Fruit fly (Drosophila melanogaster) whole organism, embryonic: ENCODE results near the gene Cdk5alpha.

ENCODE experiments used
- Ada2b ChIP-seq: fragments of 200-800 bp; sonication (Bioruptor generic); IDR thresholded peaks from 2 replicates; pipeline ENCODE4 v1.3.6; 2022; ENCODE audit warnings: missing biosample characterization, missing genetic modification characterization
- C15 ChIP-seq: fragments of 200-800 bp; sonication (Bioruptor generic); IDR thresholded peaks from 3 replicates; pipeline ENCODE4 v1.3.6; 2022; ENCODE audit warnings: missing biosample characterization, missing genetic modification characterization
- CG10543 ChIP-seq: fragments of 200-800 bp; sonication (Bioruptor generic); optimal IDR thresholded peaks from 3 replicates; lab custom pipeline; 2017; ENCODE audit warnings: missing biosample characterization, mild to moderate bottlenecking, missing genetic modification characterization, moderate library complexity
- CG11456 ChIP-seq: fragments of 200-800 bp; sonication (Bioruptor generic); IDR thresholded peaks from 3 replicates; pipeline ENCODE4 v1.3.6; 2022; ENCODE audit warnings: missing biosample characterization, missing genetic modification characterization
- CG12236 ChIP-seq: fragments of 200-800 bp; sonication (Bioruptor generic); optimal IDR thresholded peaks from 2 replicates; lab custom pipeline; 2016; ENCODE audit warnings: missing biosample characterization, missing genetic modification characterization
- CG13894 ChIP-seq: fragments of 200-800 bp; sonication (Bioruptor generic); optimal IDR thresholded peaks from 3 replicates; lab custom pipeline; 2018; ENCODE audit warnings: missing biosample characterization, mild to moderate bottlenecking, missing genetic modification characterization, moderate library complexity
- CG14050 ChIP-seq: fragments of 200-800 bp; sonication (Bioruptor generic); IDR thresholded peaks from 3 replicates; pipeline ENCODE4 v1.3.6; 2022; ENCODE audit warnings: missing biosample characterization, missing genetic modification characterization
- CG14667 ChIP-seq: fragments of 200-800 bp; sonication (Bioruptor generic); IDR thresholded peaks from 2 replicates; pipeline ENCODE4 v1.3.6; 2022; ENCODE audit warnings: missing biosample characterization, missing genetic modification characterization
- CG1647 ChIP-seq: fragments of 200-800 bp; sonication (Bioruptor generic); optimal IDR thresholded peaks from 3 replicates; lab custom pipeline; 2016; ENCODE audit warnings: missing biosample characterization, missing genetic modification characterization
- CG16779 ChIP-seq: fragments of 200-800 bp; sonication (Bioruptor generic); IDR thresholded peaks from 2 replicates; pipeline ENCODE4 v1.3.6; 2022; ENCODE audit warnings: missing biosample characterization, missing genetic modification characterization
- CG17328 ChIP-seq: fragments of 200-800 bp; sonication (Bioruptor generic); IDR thresholded peaks from 2 replicates; pipeline ENCODE4 v1.3.6; 2022; ENCODE audit warnings: missing biosample characterization, missing genetic modification characterization
- CG17829 ChIP-seq: fragments of 200-800 bp; optimal IDR thresholded peaks from 2 replicates; lab custom pipeline; 2019; ENCODE audit warnings: missing biosample characterization, mild to moderate bottlenecking, missing genetic modification characterization, moderate library complexity
- CG17912 ChIP-seq: fragments of 200-800 bp; sonication (Bioruptor generic); optimal IDR thresholded peaks from 2 replicates; lab custom pipeline; 2018; ENCODE audit warnings: missing biosample characterization, mild to moderate bottlenecking, missing genetic modification characterization
- CG18619 ChIP-seq: fragments of 200-800 bp; sonication (Bioruptor generic); optimal IDR thresholded peaks from 3 replicates; lab custom pipeline; 2017; ENCODE audit warnings: missing biosample characterization, mild to moderate bottlenecking, missing genetic modification characterization
- CG2678 ChIP-seq: fragments of 200-800 bp; sonication (Bioruptor generic); optimal IDR thresholded peaks from 3 replicates; lab custom pipeline; 2019; ENCODE audit warnings: missing biosample characterization, mild to moderate bottlenecking, missing genetic modification characterization, moderate library complexity
- CG30403 ChIP-seq: fragments of 200-800 bp; sonication (Bioruptor generic); optimal IDR thresholded peaks from 3 replicates; lab custom pipeline; 2016; ENCODE audit warnings: missing biosample characterization, missing genetic modification characterization
- CG3065 ChIP-seq: fragments of 200-800 bp; sonication (Bioruptor generic); optimal IDR thresholded peaks from 2 replicates; lab custom pipeline; 2016; ENCODE audit warnings: missing biosample characterization, missing genetic modification characterization
- CG31441 ChIP-seq: fragments of 200-800 bp; sonication (Bioruptor generic); IDR thresholded peaks from 2 replicates; pipeline ENCODE4 v1.3.6; 2022; ENCODE audit warnings: missing biosample characterization, missing genetic modification characterization
- CG3163 ChIP-seq: fragments of 200-800 bp; sonication (Bioruptor generic); optimal IDR thresholded peaks from 3 replicates; lab custom pipeline; 2016; ENCODE audit warnings: missing biosample characterization, missing genetic modification characterization
- CG33213 ChIP-seq: fragments of 200-800 bp; sonication (Bioruptor generic); optimal IDR thresholded peaks from 3 replicates; lab custom pipeline; 2016; ENCODE audit warnings: missing biosample characterization, missing genetic modification characterization
- CG3847 ChIP-seq: fragments of 200-800 bp; sonication (Bioruptor generic); IDR thresholded peaks from 2 replicates; pipeline ENCODE4 v1.3.6; 2022; ENCODE audit warnings: missing biosample characterization, missing genetic modification characterization
- CG4328 ChIP-seq: fragments of 200-800 bp; sonication (Bioruptor generic); optimal IDR thresholded peaks from 3 replicates; lab custom pipeline; 2017; ENCODE audit warnings: missing biosample characterization, missing genetic modification reagents, missing genetic modification characterization
- CG6689 ChIP-seq: fragments of 200-800 bp; sonication (Bioruptor generic); IDR thresholded peaks from 2 replicates; pipeline ENCODE4 v1.3.6; 2022; ENCODE audit warnings: missing biosample characterization, missing genetic modification characterization
- CG6854 ChIP-seq: fragments of 200-800 bp; sonication (Bioruptor generic); optimal IDR thresholded peaks from 3 replicates; lab custom pipeline; 2017; ENCODE audit warnings: missing biosample characterization, mild to moderate bottlenecking, missing genetic modification characterization
- CG7271 ChIP-seq: fragments of 200-800 bp; sonication (Bioruptor generic); optimal IDR thresholded peaks from 2 replicates; lab custom pipeline; 2018; ENCODE audit warnings: missing biosample characterization, mild to moderate bottlenecking, missing genetic modification characterization, moderate library complexity
- CHES-1-like ChIP-seq: fragments of 200-800 bp; sonication (Bioruptor generic); optimal IDR thresholded peaks from 2 replicates; lab custom pipeline; 2016; ENCODE audit warnings: missing biosample characterization, missing genetic modification characterization
- CrebB ChIP-seq: fragments of 200-800 bp; sonication (Bioruptor generic); optimal IDR thresholded peaks from 3 replicates; lab custom pipeline; 2018; ENCODE audit warnings: missing biosample characterization, mild to moderate bottlenecking, missing genetic modification characterization
- HmgZ ChIP-seq: fragments of 200-800 bp; sonication (Bioruptor generic); optimal IDR thresholded peaks from 2 replicates; lab custom pipeline; 2018; ENCODE audit warnings: missing biosample characterization, mild to moderate bottlenecking, missing genetic modification characterization
- MTF-1 ChIP-seq: fragments of 200-800 bp; sonication (Bioruptor generic); optimal IDR thresholded peaks from 2 replicates; lab custom pipeline; 2018; ENCODE audit warnings: missing biosample characterization, mild to moderate bottlenecking, missing genetic modification characterization, borderline replicate concordance
- Max ChIP-seq: fragments of 200-800 bp; sonication (Bioruptor generic); optimal IDR thresholded peaks from 2 replicates; lab custom pipeline; 2016; ENCODE audit warnings: missing biosample characterization, mild to moderate bottlenecking, missing genetic modification characterization
- Ssrp ChIP-seq: fragments of 200-800 bp; sonication (Bioruptor generic); optimal IDR thresholded peaks from 2 replicates; lab custom pipeline; 2018; ENCODE audit warnings: missing biosample characterization, mild to moderate bottlenecking, missing genetic modification characterization, moderate library complexity
- en ChIP-seq: fragments of 200-800 bp; sonication (Bioruptor generic); optimal IDR thresholded peaks from 2 replicates; lab custom pipeline; 2016; ENCODE audit warnings: missing biosample characterization, missing genetic modification characterization
- fd96Cb ChIP-seq: fragments of 200-800 bp; sonication (Bioruptor generic); optimal IDR thresholded peaks from 2 replicates; lab custom pipeline; 2018; ENCODE audit warnings: missing biosample characterization, mild to moderate bottlenecking, missing genetic modification characterization, moderate library complexity
- her ChIP-seq: fragments of 200-800 bp; sonication (Bioruptor generic); optimal IDR thresholded peaks from 2 replicates; lab custom pipeline; 2016; ENCODE audit warnings: missing biosample characterization, missing genetic modification characterization
- jigr1 ChIP-seq: fragments of 200-800 bp; sonication (Bioruptor generic); IDR thresholded peaks from 3 replicates; pipeline ENCODE4 v1.3.6; 2022; ENCODE audit warnings: missing biosample characterization, missing genetic modification characterization
- lmd ChIP-seq: fragments of 200-800 bp; sonication (Bioruptor generic); IDR thresholded peaks from 2 replicates; pipeline ENCODE4 v1.3.6; 2022; ENCODE audit warnings: missing biosample characterization, missing genetic modification characterization
- nau ChIP-seq: fragments of 200-800 bp; sonication (Bioruptor generic); optimal IDR thresholded peaks from 3 replicates; lab custom pipeline; 2017; ENCODE audit warnings: missing biosample characterization, mild to moderate bottlenecking, missing genetic modification characterization, missing genetic modification reagents
- org-1 ChIP-seq: fragments of 200-800 bp; sonication (Bioruptor generic); optimal IDR thresholded peaks from 2 replicates; lab custom pipeline; 2017; ENCODE audit warnings: missing biosample characterization, missing genetic modification characterization
- pan ChIP-seq, 4 experiments: fragments of >200 bp in 3 of 4; fragments of 200-800 bp in 1 of 4; sonication (Bioruptor generic) in 1 of 4; optimal IDR thresholded peaks in 3 of 4; IDR thresholded peaks in 1 of 4; 2 replicates each; pipeline versions ENCODE4 v1.3.6 to Lab custom; 2017 to 2022; ENCODE audit warnings: missing biosample characterization in 2 of 4, missing genetic modification characterization in 2 of 4, mixed read lengths in 1 of 4
- prd ChIP-seq, 3 experiments: fragments of >200 bp in 2 of 3; fragments of 200-800 bp in 1 of 3; sonication (Bioruptor generic) in 1 of 3; optimal IDR thresholded peaks in 2 of 3; IDR thresholded peaks in 1 of 3; 2 replicates in 2 of 3; 3 replicates in 1 of 3; pipeline versions ENCODE4 v1.3.6 to Lab custom; 2017 to 2022; ENCODE audit warnings: missing biosample characterization in 1 of 3, missing genetic modification characterization in 1 of 3
- seq ChIP-seq: fragments of 200-800 bp; sonication (Bioruptor generic); IDR thresholded peaks from 2 replicates; pipeline ENCODE4 v1.3.6; 2022; ENCODE audit warnings: missing biosample characterization, missing genetic modification characterization
- shn ChIP-seq: fragments of 200-800 bp; sonication (Bioruptor generic); optimal IDR thresholded peaks from 3 replicates; lab custom pipeline; 2016; ENCODE audit warnings: missing biosample characterization, missing genetic modification characterization
- slou ChIP-seq: fragments of 200-800 bp; sonication (Bioruptor generic); optimal IDR thresholded peaks from 3 replicates; lab custom pipeline; 2016; ENCODE audit warnings: missing biosample characterization, missing genetic modification characterization
- stc ChIP-seq: fragments of 200-800 bp; sonication (Bioruptor generic); IDR thresholded peaks from 2 replicates; pipeline ENCODE4 v1.3.6; 2022; ENCODE audit warnings: missing biosample characterization, missing genetic modification characterization
- stwl ChIP-seq: fragments of 200-800 bp; sonication (Bioruptor generic); optimal IDR thresholded peaks from 3 replicates; lab custom pipeline; 2018; ENCODE audit warnings: missing biosample characterization, mild to moderate bottlenecking, missing genetic modification characterization, moderate library complexity
- tx ChIP-seq: fragments of 200-800 bp; sonication (Bioruptor generic); optimal IDR thresholded peaks from 2 replicates; lab custom pipeline; 2016; ENCODE audit warnings: missing biosample characterization, missing genetic modification characterization
- vfl ChIP-seq: fragments of 200-800 bp; sonication (Bioruptor generic); optimal IDR thresholded peaks from 2 replicates; lab custom pipeline; 2016; ENCODE audit warnings: missing biosample characterization, missing genetic modification characterization
- vvl ChIP-seq: fragments of 200-800 bp; sonication (Bioruptor generic); IDR thresholded peaks from 2 replicates; pipeline ENCODE4 v1.3.6; 2022; ENCODE audit warnings: missing biosample characterization, missing genetic modification characterization
- wdn ChIP-seq: fragments of 200-800 bp; sonication (Bioruptor generic); IDR thresholded peaks from 2 replicates; pipeline ENCODE4 v1.3.6; 2022; ENCODE audit warnings: missing biosample characterization, missing genetic modification characterization
- zfh2 ChIP-seq: fragments of 200-800 bp; sonication (Bioruptor generic); optimal IDR thresholded peaks from 2 replicates; lab custom pipeline; 2016; ENCODE audit warnings: missing biosample characterization, missing genetic modification characterization

Cdk5alpha gene

dm6 chr2L:10356508-10356907 lies 45.8 kb upstream of the Cdk5alpha start, which contains the start of the genes CtsL4 and ClpP (continued):
- no peak for TF ChIP-seq CG1647 (GFP tag; lab: Kevin White, UChicago)
- TF ChIP-seq jigr1 (GFP tag; lab: Robert Waterston, UW): no peak
- TF ChIP-seq zfh2 (GFP tag; lab: Kevin White, UChicago): peak; percentile 33
- TF ChIP-seq CG16779 (GFP tag; lab: Robert Waterston, UW): no peak
- no peak for TF ChIP-seq en
- TF ChIP-seq prd (optimal IDR thresholded peaks at IDR 0.05; lab: Kevin White, UChicago): no peak
- peak; percentile 67; the same call in 2 of the 3 replicates for TF ChIP-seq prd (GFP tag; IDR thresholded peaks at IDR 0.05; lab: Robert Waterston, UW)
- no peak for TF ChIP-seq CG18619 (GFP tag; lab: Kevin White, UChicago)
- 0 out of 2 replicates have a peak, but pooled peaks have one; percentile 23 for TF ChIP-seq stc (GFP tag; lab: Robert Waterston, UW)
- TF ChIP-seq CG11456 (GFP tag; lab: Robert Waterston, UW): peak; percentile 35; the same call in 1 of the 3 replicates
- peak; percentile 72 for TF ChIP-seq HmgZ (tag; lab: Kevin White, UChicago)
- TF ChIP-seq CG7271 (tag; lab: Kevin White, UChicago): peak; percentile 8
- TF ChIP-seq CG4328 (GFP tag; lab: Kevin White, UChicago): no peak
- TF ChIP-seq CG14050 (GFP tag; lab: Robert Waterston, UW): no peak
- no peak for TF ChIP-seq CG10543 (GFP tag; lab: Kevin White, UChicago)
- peak; percentile 8 for TF ChIP-seq Ssrp
- no peak for TF ChIP-seq CG12236 (GFP tag; lab: Kevin White, UChicago)
- TF ChIP-seq nau (GFP tag; lab: Kevin White, UChicago): no peak
- peak; percentile 85 for TF ChIP-seq CG14667 (GFP tag; lab: Robert Waterston, UW)
- TF ChIP-seq wdn (GFP tag; lab: Robert Waterston, UW): no peak
- no peak for TF ChIP-seq pan (optimal IDR thresholded peaks at IDR 0.05; lab: Kevin White, UChicago)
- TF ChIP-seq pan (GFP tag; optimal IDR thresholded peaks at IDR 0.05 in 1 of 2, IDR thresholded peaks at IDR 0.05 in 1 of 2): peak in 1 of 2 experiments; percentile 64
- peak; percentile 23 for TF ChIP-seq CG17912
- peak; percentile 43 for TF ChIP-seq vfl (GFP tag; lab: Kevin White, UChicago)
- TF ChIP-seq vvl: peak; percentile 74
- TF ChIP-seq Ada2b (GFP tag; lab: Robert Waterston, UW): peak; percentile 37
- 0 out of 2 replicates have a peak, but pooled peaks have one; percentile 27 for TF ChIP-seq CG17328 (GFP tag; lab: Robert Waterston, UW)
- no peak for TF ChIP-seq seq (GFP tag; lab: Robert Waterston, UW)
- TF ChIP-seq CHES-1-like (GFP tag; lab: Kevin White, UChicago): peak; percentile 46
- TF ChIP-seq org-1: no peak
- TF ChIP-seq CG3163 (GFP tag; lab: Kevin White, UChicago): no peak
- TF ChIP-seq CG6854: no peak
- peak; percentile 37 for TF ChIP-seq fd96Cb (tag; lab: Kevin White, UChicago)
- peak; percentile 32 for TF ChIP-seq her (GFP tag; lab: Kevin White, UChicago)
- TF ChIP-seq CG3065 (GFP tag; lab: Kevin White, UChicago): no peak
- peak; percentile 15 for TF ChIP-seq CG33213 (GFP tag; lab: Kevin White, UChicago)
- TF ChIP-seq CG31441 (GFP tag; lab: Robert Waterston, UW): no peak
- peak; percentile 36; the same call in 1 of the 2 replicates for TF ChIP-seq CG3847 (GFP tag; lab: Robert Waterston, UW)
- no peak for TF ChIP-seq CG13894 (tag; lab: Kevin White, UChicago)
- peak; percentile 20 for TF ChIP-seq Max
- peak; percentile 66 for TF ChIP-seq CG17829 (tag; lab: Kevin White, UChicago)
- peak; percentile 35 for TF ChIP-seq shn (GFP tag; lab: Kevin White, UChicago)
- TF ChIP-seq MTF-1: no peak
- no peak for TF ChIP-seq slou
- no peak for TF ChIP-seq stwl (tag; lab: Kevin White, UChicago)
- peak; percentile 46 for TF ChIP-seq CG30403 (GFP tag; lab: Kevin White, UChicago)
- 0 out of 2 replicates have a peak, but pooled peaks have one; percentile 21 for TF ChIP-seq CG6689 (GFP tag; lab: Robert Waterston, UW)
- no peak for TF ChIP-seq lmd (GFP tag; lab: Robert Waterston, UW)
- no peak for TF ChIP-seq CrebB
- TF ChIP-seq CG2678 (tag; lab: Kevin White, UChicago): no peak
- TF ChIP-seq tx: peak; percentile 13
- TF ChIP-seq C15: no peak
